Worm (Caenorhabditis elegans) whole organism, early embryonic: Measurements from ENCODE around the gene T14G8.3.

Experiments used
- B0310.2 ChIP-seq: sonication (generic microtip); optimal IDR thresholded peaks from 2 replicates; lab custom pipeline; 2016; ENCODE audit warnings: mild to moderate bottlenecking, missing genetic modification characterization, missing compliant biosample characterization
- ama-1 ChIP-seq: fragments of 150-350 bp; optimal IDR thresholded peaks from 2 replicates; lab custom pipeline; 2014
- ceh-13 ChIP-seq: fragments of 200-800 bp; sonication (Bioruptor generic); optimal IDR thresholded peaks from 2 replicates; lab custom pipeline; 2018; ENCODE audit warnings: mild to moderate bottlenecking, missing genetic modification characterization, missing compliant biosample characterization
- ceh-36 ChIP-seq: sonication (generic microtip); optimal IDR thresholded peaks from 2 replicates; lab custom pipeline; 2016; ENCODE audit warnings: missing genetic modification characterization, inconsistent platforms, missing compliant biosample characterization
- ets-7 ChIP-seq: sonication (generic microtip); optimal IDR thresholded peaks from 2 replicates; lab custom pipeline; 2016; ENCODE audit warnings: missing genotype, missing genetic modification characterization, missing compliant biosample characterization
- flt-1 ChIP-seq: fragments of 200-800 bp; sonication (Bioruptor generic); IDR thresholded peaks from 2 replicates; pipeline ENCODE4 v1.3.6; 2022; ENCODE audit warnings: missing genetic modification characterization, missing compliant biosample characterization
- hmbx-1 ChIP-seq: sonication (generic microtip); optimal IDR thresholded peaks from 2 replicates; lab custom pipeline; 2016; ENCODE audit warnings: mild to moderate bottlenecking, missing genetic modification characterization, missing compliant biosample characterization
- hmg-4 ChIP-seq: fragments of 200-800 bp; sonication (Bioruptor generic); optimal IDR thresholded peaks from 2 replicates; lab custom pipeline; 2018; ENCODE audit warnings: mild to moderate bottlenecking, missing genetic modification characterization, missing compliant biosample characterization
- hnd-1 ChIP-seq: sonication (generic microtip); optimal IDR thresholded peaks from 2 replicates; lab custom pipeline; 2016; ENCODE audit warnings: missing genetic modification characterization, missing compliant biosample characterization
- pes-1 ChIP-seq: fragments of 200-800 bp; sonication (Bioruptor generic); IDR thresholded peaks from 2 replicates; pipeline ENCODE4 v1.3.6; 2022; ENCODE audit warnings: missing genetic modification reagents, missing genetic modification characterization, missing compliant biosample characterization
- scrt-1 ChIP-seq: fragments of 200-800 bp; sonication (Bioruptor generic); IDR thresholded peaks from 2 replicates; pipeline ENCODE4 v1.3.6; 2022; ENCODE audit warnings: missing genetic modification characterization, missing compliant biosample characterization
- sea-1 ChIP-seq: fragments of 200-800 bp; sonication (Bioruptor generic); conservative IDR thresholded peaks from 2 replicates; pipeline ENCODE4 v1.3.6; 2022; ENCODE audit warnings: missing genetic modification characterization, missing compliant biosample characterization
- tbx-11 ChIP-seq: fragments of 200-800 bp; sonication (Bioruptor generic); IDR thresholded peaks from 2 replicates; pipeline ENCODE4 v1.3.6; 2022; ENCODE audit warnings: missing genetic modification characterization, missing compliant biosample characterization
- tbx-37 ChIP-seq: fragments of 200-800 bp; sonication (Bioruptor generic); conservative IDR thresholded peaks from 2 replicates; pipeline ENCODE4 v1.3.6; 2022; ENCODE audit warnings: missing genetic modification reagents, missing genetic modification characterization, missing compliant biosample characterization
- tra-4 ChIP-seq: sonication (generic microtip); optimal IDR thresholded peaks from 2 replicates; lab custom pipeline; 2017; ENCODE audit warnings: missing genetic modification characterization, missing compliant biosample characterization

T14G8.3 gene

DNA sequence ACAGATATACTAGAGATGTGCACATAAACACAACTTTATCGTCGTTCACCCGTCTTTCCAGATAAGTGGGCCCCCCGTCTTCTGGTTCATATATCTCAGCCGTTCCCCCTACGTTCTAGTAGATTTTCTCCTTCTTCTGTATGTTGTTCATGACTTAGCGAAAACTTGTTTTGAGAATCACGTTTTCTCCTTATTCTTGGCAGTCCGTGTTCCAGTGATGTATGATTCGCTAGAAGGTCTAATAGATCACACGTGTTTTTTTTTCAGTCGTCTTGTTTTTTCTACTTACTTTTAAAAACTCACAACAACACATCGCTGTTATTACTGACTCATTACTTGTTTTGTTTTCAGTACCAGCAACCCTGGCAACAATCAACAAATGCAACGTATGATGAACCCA is 54.0 kb downstream of the T14G8.3 start:
- TF ChIP-seq tbx-37 (GFP tag; lab: Robert Waterston, UW): no peak

DNA sequence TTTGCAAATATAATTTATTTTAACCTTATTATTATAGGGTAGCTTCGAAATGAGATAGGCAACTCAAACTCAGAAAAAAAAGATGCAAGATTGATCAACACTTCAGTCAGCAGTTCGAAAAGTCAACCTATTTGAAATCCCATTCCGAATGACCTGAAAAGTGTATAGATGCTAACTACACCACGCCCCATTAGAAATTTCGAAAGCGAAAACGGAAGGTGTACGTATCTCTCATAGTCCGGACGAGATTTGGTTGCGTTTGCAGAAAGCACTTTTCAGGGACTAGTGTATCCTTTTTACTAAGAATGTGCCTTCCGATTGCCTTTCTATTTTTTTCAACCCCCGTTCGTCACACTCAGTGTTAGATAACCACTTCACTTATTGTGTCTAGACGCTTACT is 54.7 kb downstream of the T14G8.3 start:
- TF ChIP-seq ceh-36: no peak
- no peak for TF ChIP-seq B0310.2 (tag; lab: Kevin White, UChicago)

DNA sequence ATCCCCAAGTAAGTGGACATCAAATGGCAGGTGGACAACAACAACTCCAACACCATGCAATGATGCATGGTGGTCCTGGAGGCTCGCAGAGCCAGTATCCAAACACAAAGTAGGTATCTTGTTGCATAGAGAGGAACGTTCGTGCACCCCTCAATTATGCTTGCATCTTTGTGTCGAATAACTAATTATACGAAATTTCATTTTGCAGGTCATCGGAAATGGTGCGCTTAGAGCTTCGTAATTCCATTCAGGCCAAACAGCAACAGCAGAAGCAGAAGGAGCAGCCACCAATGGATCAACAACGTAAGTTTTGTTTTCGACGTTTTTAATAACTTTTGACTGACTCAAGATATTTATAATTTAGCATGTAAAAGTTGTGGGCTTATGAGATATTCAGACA is 55.4 kb downstream of the T14G8.3 start:
- TF ChIP-seq ceh-13 (GFP tag; lab: Kevin White, UChicago) (no peak), hnd-1 (tag; lab: Kevin White, UChicago) (no peak), flt-1 (GFP tag; lab: Robert Waterston, UW) (no peak), sea-1 (GFP tag; lab: Robert Waterston, UW) (no peak), tbx-37 (GFP tag; lab: Robert Waterston, UW) (no peak), hmg-4 (no peak), ama-1 (lab: Kevin White, UChicago) (no peak), scrt-1 (no peak)

DNA sequence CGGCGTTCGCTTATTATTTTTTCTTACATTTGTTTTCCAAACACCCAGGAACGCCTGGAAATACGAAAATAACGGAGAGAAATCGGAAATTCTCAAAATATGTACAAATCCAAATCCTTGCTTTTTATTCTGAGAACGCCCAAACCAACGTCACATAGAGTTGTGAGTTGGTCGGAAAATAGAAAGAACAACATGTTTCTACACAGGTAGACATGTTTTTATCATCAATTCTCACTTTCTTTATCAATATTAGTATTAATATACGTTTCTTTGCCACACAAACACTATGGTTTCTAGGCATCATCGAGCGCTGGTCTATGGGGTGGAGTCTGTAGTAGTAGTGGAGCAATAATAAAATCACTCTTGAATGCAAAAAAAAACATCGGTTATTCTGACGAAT is 57.4 kb downstream of the T14G8.3 start:
- no peak for TF ChIP-seq hnd-1 (tag; lab: Kevin White, UChicago)
- TF ChIP-seq sea-1 (GFP tag; lab: Robert Waterston, UW): no peak
- no peak for TF ChIP-seq hmg-4
- no peak for TF ChIP-seq ama-1 (lab: Kevin White, UChicago)
- TF ChIP-seq flt-1 (GFP tag; lab: Robert Waterston, UW): no peak
- no peak for TF ChIP-seq pes-1 (GFP tag; lab: Robert Waterston, UW)
- no peak for TF ChIP-seq tbx-11 (GFP tag; lab: Robert Waterston, UW)
- TF ChIP-seq tra-4 (tag; lab: Kevin White, UChicago): no peak
- TF ChIP-seq hmbx-1 (tag; lab: Kevin White, UChicago): no peak
- TF ChIP-seq ets-7 (tag; lab: Kevin White, UChicago): no peak
- TF ChIP-seq B0310.2 (tag; lab: Kevin White, UChicago): no peak
- TF ChIP-seq tbx-37 (GFP tag; lab: Robert Waterston, UW): no peak
- no peak for TF ChIP-seq scrt-1
